Fruit fly (Drosophila melanogaster) whole organism, embryonic: ENCODE data around the gene CG43448.

Experiments
- CG42726 ChIP-seq: fragments of 200-800 bp; sonication (Bioruptor generic); IDR thresholded peaks from 2 replicates; pipeline ENCODE4 v1.3.6; 2022; ENCODE audit warnings: missing biosample characterization, missing genetic modification characterization; ENCODE audit not compliant: partially characterized antibody
- CG5180 ChIP-seq: fragments of 200-800 bp; sonication (Bioruptor generic); optimal IDR thresholded peaks from 3 replicates; lab custom pipeline; 2017; ENCODE audit warnings: missing biosample characterization, missing genetic modification characterization, mild to moderate bottlenecking, moderate library complexity, missing genetic modification reagents
- CG6254 ChIP-seq: fragments of 200-800 bp; sonication (Bioruptor generic); optimal IDR thresholded peaks from 3 replicates; lab custom pipeline; 2017; ENCODE audit warnings: mild to moderate bottlenecking, missing biosample characterization, missing genetic modification reagents, missing genetic modification characterization
- CG7556 ChIP-seq: fragments of 200-800 bp; sonication (Bioruptor generic); optimal IDR thresholded peaks from 2 replicates; lab custom pipeline; 2017; ENCODE audit warnings: missing biosample characterization, mild to moderate bottlenecking, missing genetic modification characterization
- CG8478 ChIP-seq: fragments of >200 bp; optimal IDR thresholded peaks from 2 replicates; lab custom pipeline; 2018
- Lhr ChIP-seq: fragments of 200-800 bp; sonication (Bioruptor generic); optimal IDR thresholded peaks from 3 replicates; lab custom pipeline; 2017; ENCODE audit warnings: mild to moderate bottlenecking, missing biosample characterization, missing genetic modification reagents, missing genetic modification characterization
- MBD-R2 ChIP-seq: fragments of 200-800 bp; sonication (Bioruptor generic); IDR thresholded peaks from 2 replicates; pipeline ENCODE4 v1.3.6; 2022; ENCODE audit warnings: missing biosample characterization, missing genetic modification characterization
- sob ChIP-seq: fragments of 200-800 bp; sonication (Bioruptor generic); IDR thresholded peaks from 2 replicates; pipeline ENCODE4 v1.3.6; 2022; ENCODE audit warnings: missing biosample characterization, missing genetic modification characterization

- TF ChIP-seq sob (GFP tag; lab: Robert Waterston, UW): no peak
- no peak for TF ChIP-seq MBD-R2 (GFP tag; lab: Robert Waterston, UW)
- no peak for TF ChIP-seq Lhr
- TF ChIP-seq CG42726 (GFP tag; lab: Robert Waterston, UW): no peak
- TF ChIP-seq CG5180 (GFP tag; lab: Kevin White, UChicago): no peak
- TF ChIP-seq CG8478 (lab: Kevin White, UChicago): no peak
- no peak for TF ChIP-seq CG6254 (GFP tag; lab: Kevin White, UChicago)
- no peak for TF ChIP-seq CG7556 (GFP tag; lab: Kevin White, UChicago)
Measured at dm6 chr3R:30240245-30240644, 2.7 kb upstream of the CG43448 start.
